Worm (Caenorhabditis elegans): ENCODE measurements around the gene T25G12.11.
A peak's percentile ranks its signal among the peaks of the same experiment; 100 is the strongest.

Gene T25G12.11

ce11 chrX:17221873-17222525 lies 15.3 kb downstream of the T25G12.11 start, which contains the start of gene rab-6.2 (continued):
- TF ChIP-seq snpc-1.2 (GFP tag; IDR thresholded peaks at IDR 0.05) = no peak
- no peak for TF ChIP-seq hif-1 (tag; optimal IDR thresholded peaks at IDR 0.05)
- peak; percentile 28; the same call in 1 of the 2 replicates for TF ChIP-seq hmg-1.1 (GFP tag; IDR thresholded peaks at IDR 0.05)
- TF ChIP-seq set-16 (GFP tag; IDR thresholded peaks at IDR 0.05) = peak; percentile 26; the same call in 1 of the 2 replicates
- no peak for TF ChIP-seq lin-13 (GFP tag; optimal IDR thresholded peaks at IDR 0.05)
- TF ChIP-seq daf-19 (GFP tag; conservative IDR thresholded peaks at IDR 0.05) = no peak
- TF ChIP-seq R02D3.7 (tag; optimal IDR thresholded peaks at IDR 0.05) = peak; percentile 19
- no peak for TF ChIP-seq cey-2 (tag; optimal IDR thresholded peaks at IDR 0.05; ENCODE audit: borderline replicate concordance, insufficient read depth)

ce11 chrX:17217050-17217813 lies 20.1 kb downstream of the T25G12.11 start, which contains the start of gene acdh-7:
Gene acdh-7 (minus strand): TSS chrX:17217105.
- peak; percentile 37 for TF ChIP-seq mes-2 (tag; optimal IDR thresholded peaks at IDR 0.05; ENCODE audit: poor library complexity, severe bottlenecking)
- no peak for TF ChIP-seq nhr-10 (tag; optimal IDR thresholded peaks at IDR 0.05)
- TF ChIP-seq hlh-11 (tag; optimal IDR thresholded peaks at IDR 0.05) = peak; percentile 69
- peak in 1 of 2 experiments; percentile 21 for TF ChIP-seq daf-16 (GFP tag; optimal IDR thresholded peaks at IDR 0.05)
- TF ChIP-seq daf-16 (tag; optimal IDR thresholded peaks at IDR 0.05) = peak; percentile 87
- no peak for TF ChIP-seq Y75B8A.6 (GFP tag; IDR thresholded peaks at IDR 0.05)
- TF ChIP-seq mdl-1 (tag; optimal IDR thresholded peaks at IDR 0.05) = peak in 1 of 2 experiments; percentile 62
- TF ChIP-seq mxl-3 (GFP tag; optimal IDR thresholded peaks at IDR 0.05) = peak; percentile 57
- TF ChIP-seq nhr-28 (tag; optimal IDR thresholded peaks at IDR 0.05) = peak; percentile 73
- peak; percentile 66 for TF ChIP-seq dve-1 (tag; optimal IDR thresholded peaks at IDR 0.05; ENCODE audit: insufficient read depth)
- TF ChIP-seq ceh-28 (tag; optimal IDR thresholded peaks at IDR 0.05) = peak; percentile 44
- TF ChIP-seq pqm-1 (tag; optimal IDR thresholded peaks at IDR 0.05) = peak; percentile 29
- no peak for TF ChIP-seq nhr-237 (tag; optimal IDR thresholded peaks at IDR 0.05)

- TF ChIP-seq hlh-30 (tag; optimal IDR thresholded peaks at IDR 0.05; ENCODE audit: insufficient read depth) (peak; percentile 63), mes-2 (tag; optimal IDR thresholded peaks at IDR 0.05; ENCODE audit: poor library complexity, severe bottlenecking) (peak; percentile 0), mep-1 (tag; optimal IDR thresholded peaks at IDR 0.05) (peak; percentile 11), php-3 (GFP tag; IDR thresholded peaks at IDR 0.05) (no peak), arid-1 (GFP tag; conservative IDR thresholded peaks at IDR 0.05) (no peak), lin-29 (GFP tag; IDR thresholded peaks at IDR 0.05) (no peak), skn-1 (tag; optimal IDR thresholded peaks at IDR 0.05) (no peak), ZK546.5 (tag; optimal IDR thresholded peaks at IDR 0.05) (no peak), lin-1 (GFP tag; IDR thresholded peaks at IDR 0.05) (0 out of 2 replicates have a peak, but pooled peaks have one; percentile 16), lsy-2 (tag; optimal IDR thresholded peaks at IDR 0.05) (peak in 1 of 2 experiments; percentile 39), dmd-6 (GFP tag; IDR thresholded peaks at IDR 0.05) (peak; percentile 58), ceh-44 (GFP tag; IDR thresholded peaks at IDR 0.05) (no peak), dpl-1 (GFP tag; optimal IDR thresholded peaks at IDR 0.05) (no peak), egl-43 (GFP tag; IDR thresholded peaks at IDR 0.05) (no peak), dve-1 (tag; optimal IDR thresholded peaks at IDR 0.05; ENCODE audit: insufficient read depth) (peak; percentile 50), vab-7 (GFP tag; IDR thresholded peaks at IDR 0.05) (no peak), ceh-62 (tag; optimal IDR thresholded peaks at IDR 0.05) (no peak), gei-8 (GFP tag; optimal IDR thresholded peaks at IDR 0.05) (no peak), mdl-1 (tag; optimal IDR thresholded peaks at IDR 0.05) (peak; percentile 71 to 88), ztf-11 (tag; optimal IDR thresholded peaks at IDR 0.05) (no peak), nhr-10 (tag; optimal IDR thresholded peaks at IDR 0.05) (peak; percentile 43), daf-16 (GFP tag; optimal IDR thresholded peaks at IDR 0.05) (no peak), daf-16 (tag; optimal IDR thresholded peaks at IDR 0.05) (peak; percentile 43), nhr-237 (tag; optimal IDR thresholded peaks at IDR 0.05) (no peak), nhr-48 (tag; optimal IDR thresholded peaks at IDR 0.05) (peak; percentile 4), hlh-11 (tag; optimal IDR thresholded peaks at IDR 0.05) (peak; percentile 63), ces-1 (GFP tag; optimal IDR thresholded peaks at IDR 0.05) (no peak), nhr-28 (tag; optimal IDR thresholded peaks at IDR 0.05) (peak; percentile 92), F26F4.8 (GFP tag; conservative IDR thresholded peaks at IDR 0.05) (no peak), madf-9 (GFP tag; conservative IDR thresholded peaks at IDR 0.05) (no peak), pqm-1 (tag; optimal IDR thresholded peaks at IDR 0.05) (peak; percentile 50), nhr-11 (tag; optimal IDR thresholded peaks at IDR 0.05) (peak; percentile 86)
These were observed 21.2 kb downstream of the T25G12.11 start for ce11 chrX:17216178-17216577.

Measured in whole organism, L4 larva.